Worm (Caenorhabditis elegans): ENCODE data around the gene nhr-263.

The nhr-263 gene

DNA sequence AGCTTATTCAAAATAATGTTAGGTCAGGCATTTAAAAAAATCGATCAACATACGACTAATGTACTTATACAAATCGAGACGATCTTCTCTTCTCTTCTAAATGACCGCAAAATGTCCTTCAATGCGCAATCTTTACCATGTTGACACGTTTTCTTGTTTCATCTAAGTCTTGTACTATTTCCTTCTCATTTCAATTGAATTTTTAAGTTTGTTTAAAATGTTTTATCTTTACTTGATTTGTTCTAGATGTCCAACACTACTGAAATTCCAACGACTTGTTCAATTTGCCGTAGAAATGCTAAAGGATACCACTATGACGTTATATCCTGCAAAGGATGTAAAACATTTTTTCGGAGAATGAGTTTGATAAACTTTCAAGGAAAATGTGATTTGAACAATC is at the start of gene nhr-263, which contains the start of gene nhr-148:
TSS of gene nhr-263 (minus strand) at position 101 of the 400 bp plus-strand sequence.
TSS of gene nhr-148 (plus strand) at position 215 of the 400 bp plus-strand sequence.
- TF ChIP-seq sma-9 (GFP tag; optimal IDR thresholded peaks at IDR 0.05) (peak; percentile 37), sma-9 (tag; optimal IDR thresholded peaks at IDR 0.05) (no peak), elt-3 (tag; optimal IDR thresholded peaks at IDR 0.05) (no peak)

DNA sequence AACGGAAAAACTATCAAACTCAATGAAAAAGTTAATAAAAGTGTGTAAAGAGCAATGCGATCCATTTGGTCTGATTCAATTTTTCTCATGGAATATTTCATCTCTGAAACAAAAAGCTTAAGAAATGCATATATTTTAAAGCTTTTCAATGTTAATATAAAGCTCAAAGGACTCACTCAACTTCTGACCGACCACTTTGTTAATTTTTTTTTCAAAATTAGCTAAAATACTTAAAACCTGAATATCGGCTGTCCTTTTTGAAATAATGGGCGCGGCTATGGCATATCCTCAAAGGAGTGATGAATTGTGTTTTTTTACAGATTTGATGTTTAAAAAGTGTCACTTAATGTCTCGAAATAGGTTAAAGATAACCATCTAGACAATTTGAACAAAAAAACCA is 47.9 kb upstream of the nhr-263 start, which contains the start of gene C02H6.1:
TSS of gene C02H6.1 (minus strand) at position 101 of the 400 bp plus-strand sequence.
- TF ChIP-seq elt-1 (tag; optimal IDR thresholded peaks at IDR 0.05) = no peak
- no peak for TF ChIP-seq sma-9 (GFP tag; optimal IDR thresholded peaks at IDR 0.05)
- TF ChIP-seq sma-9 (tag; optimal IDR thresholded peaks at IDR 0.05) = no peak
- TF ChIP-seq nhr-25 (tag; optimal IDR thresholded peaks at IDR 0.05) = no peak

DNA sequence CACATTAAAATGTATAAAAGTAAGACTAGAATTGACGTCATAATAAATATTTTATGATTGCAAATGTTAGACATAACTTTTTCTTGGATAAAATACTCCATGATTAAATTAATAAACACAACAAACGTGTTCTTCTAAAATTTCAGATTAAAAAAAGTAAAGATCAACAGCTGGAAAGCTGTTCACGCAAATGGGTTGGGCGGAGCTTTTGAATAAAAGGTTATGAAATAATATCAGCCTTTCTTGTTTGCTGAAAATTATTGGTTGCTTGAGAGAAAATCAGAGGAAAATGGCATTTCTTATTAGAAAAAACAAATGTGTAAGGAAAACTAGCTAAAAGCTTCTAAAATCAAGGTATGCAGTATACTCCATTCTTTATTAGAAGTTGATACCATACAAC is 45.9 kb upstream of the nhr-263 start, which contains the start of gene C02H6.3:
TSS of gene C02H6.3 (minus strand) at position 101 of the 400 bp plus-strand sequence.
- TF ChIP-seq sma-3 (GFP tag; optimal IDR thresholded peaks at IDR 0.05) (no peak), C34F6.9 (tag; optimal IDR thresholded peaks at IDR 0.05) (no peak), nhr-23 (tag; optimal IDR thresholded peaks at IDR 0.05) (no peak), blmp-1 (tag; optimal IDR thresholded peaks at IDR 0.05; ENCODE audit: insufficient read depth) (no peak), nhr-129 (tag; optimal IDR thresholded peaks at IDR 0.05) (no peak), elt-1 (tag; optimal IDR thresholded peaks at IDR 0.05) (no peak), nhr-6 (tag; optimal IDR thresholded peaks at IDR 0.05) (no peak)

DNA sequence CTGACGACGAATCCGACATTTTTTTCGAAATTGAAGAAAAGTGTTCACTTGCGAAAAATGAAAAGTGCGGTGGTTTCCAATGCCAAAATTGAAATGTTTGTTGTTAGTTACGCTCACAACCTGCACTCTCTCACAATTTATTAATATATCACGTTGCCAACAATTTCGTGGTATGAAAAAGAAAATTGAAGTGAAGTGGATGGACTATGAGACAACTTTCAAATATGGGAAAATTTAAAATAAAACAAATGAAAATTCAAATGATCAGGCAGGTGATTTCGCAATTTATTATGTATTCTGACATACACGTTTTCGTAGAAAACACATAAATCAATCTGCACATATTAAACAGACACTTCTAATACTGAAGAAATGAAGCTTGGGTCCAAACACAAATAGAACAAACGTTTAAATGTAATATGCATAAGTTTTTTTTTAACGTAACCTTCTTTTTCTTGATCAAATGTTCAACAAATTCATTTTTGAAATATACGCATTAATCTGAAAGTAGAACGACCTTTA is 44.3 kb upstream of the nhr-263 start, which contains the start of gene srp-6:
TSS of gene srp-6 (minus strand) at position 51 of the 522 bp plus-strand sequence.
- peak; percentile 6 for TF ChIP-seq unc-55 (GFP tag; optimal IDR thresholded peaks at IDR 0.05)
- peak; percentile 2 for TF ChIP-seq fos-1 (tag; optimal IDR thresholded peaks at IDR 0.05)
- no peak for TF ChIP-seq mab-5 (tag; optimal IDR thresholded peaks at IDR 0.05)
- TF ChIP-seq blmp-1 (tag; optimal IDR thresholded peaks at IDR 0.05; ENCODE audit: insufficient read depth) = no peak
- no peak for TF ChIP-seq nhr-10 (tag; optimal IDR thresholded peaks at IDR 0.05)
- TF ChIP-seq nhr-77 (tag; optimal IDR thresholded peaks at IDR 0.05) = no peak
- TF ChIP-seq ZK546.5 (tag; optimal IDR thresholded peaks at IDR 0.05) = no peak
- TF ChIP-seq ztf-11 (tag; optimal IDR thresholded peaks at IDR 0.05) = no peak
- no peak for TF ChIP-seq mdl-1 (tag; optimal IDR thresholded peaks at IDR 0.05)
- no peak for TF ChIP-seq elt-3 (tag; optimal IDR thresholded peaks at IDR 0.05)
- no peak for TF ChIP-seq nhr-6 (tag; optimal IDR thresholded peaks at IDR 0.05)
- TF ChIP-seq lsy-2 (tag; optimal IDR thresholded peaks at IDR 0.05) = no peak
- no peak for TF ChIP-seq unc-39 (tag; optimal IDR thresholded peaks at IDR 0.05)

DNA sequence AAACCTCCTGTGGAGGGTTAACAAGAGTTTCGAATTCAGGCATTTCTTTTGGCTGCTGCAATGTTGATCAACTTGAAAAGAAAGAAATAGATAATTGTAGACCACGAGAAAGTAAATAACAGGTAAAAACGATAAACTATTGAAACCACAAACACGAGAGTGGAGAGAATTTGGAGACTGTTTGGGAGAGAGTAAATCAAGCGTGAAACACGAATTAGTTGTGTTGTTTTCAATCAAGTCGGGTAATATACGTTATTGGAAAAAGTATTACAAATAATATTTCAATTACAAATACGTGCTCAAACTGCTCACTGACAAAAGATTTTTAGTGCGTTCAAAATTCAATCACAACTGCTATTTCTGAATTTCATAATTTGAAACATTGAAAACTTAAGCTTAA is 39.2 kb upstream of the nhr-263 start, which contains the start of gene C03G6.17:
TSS of gene C03G6.17 (minus strand) at position 101 of the 400 bp plus-strand sequence.
- TF ChIP-seq zag-1 (tag; optimal IDR thresholded peaks at IDR 0.05) (no peak), lin-39 (tag; optimal IDR thresholded peaks at IDR 0.05) (no peak), C34F6.9 (tag; optimal IDR thresholded peaks at IDR 0.05) (no peak), elt-3 (tag; optimal IDR thresholded peaks at IDR 0.05) (no peak), mab-5 (tag; optimal IDR thresholded peaks at IDR 0.05) (no peak), unc-55 (GFP tag; optimal IDR thresholded peaks at IDR 0.05) (no peak), nhr-10 (tag; optimal IDR thresholded peaks at IDR 0.05) (no peak), Y55F3AM.14 (GFP tag; optimal IDR thresholded peaks at IDR 0.05) (no peak), nhr-12 (tag; optimal IDR thresholded peaks at IDR 0.05) (no peak), egl-27 (tag; optimal IDR thresholded peaks at IDR 0.05) (no peak), crh-2 (tag; optimal IDR thresholded peaks at IDR 0.05) (no peak), peb-1 (tag; optimal IDR thresholded peaks at IDR 0.05) (no peak), R02D3.7 (tag; optimal IDR thresholded peaks at IDR 0.05) (no peak), elt-1 (tag; optimal IDR thresholded peaks at IDR 0.05) (no peak), alr-1 (tag; optimal IDR thresholded peaks at IDR 0.05) (no peak), F13H6.1 (tag; optimal IDR thresholded peaks at IDR 0.05) (no peak), ztf-4 (tag; optimal IDR thresholded peaks at IDR 0.05) (no peak), lin-11 (tag; optimal IDR thresholded peaks at IDR 0.05) (no peak), ZK546.5 (tag; optimal IDR thresholded peaks at IDR 0.05) (no peak)
